Fruit fly (Drosophila melanogaster): ENCODE data around the gene Corp.
A peak's percentile ranks its signal among the peaks of the same experiment; 100 is the strongest.

The Corp gene

DNA sequence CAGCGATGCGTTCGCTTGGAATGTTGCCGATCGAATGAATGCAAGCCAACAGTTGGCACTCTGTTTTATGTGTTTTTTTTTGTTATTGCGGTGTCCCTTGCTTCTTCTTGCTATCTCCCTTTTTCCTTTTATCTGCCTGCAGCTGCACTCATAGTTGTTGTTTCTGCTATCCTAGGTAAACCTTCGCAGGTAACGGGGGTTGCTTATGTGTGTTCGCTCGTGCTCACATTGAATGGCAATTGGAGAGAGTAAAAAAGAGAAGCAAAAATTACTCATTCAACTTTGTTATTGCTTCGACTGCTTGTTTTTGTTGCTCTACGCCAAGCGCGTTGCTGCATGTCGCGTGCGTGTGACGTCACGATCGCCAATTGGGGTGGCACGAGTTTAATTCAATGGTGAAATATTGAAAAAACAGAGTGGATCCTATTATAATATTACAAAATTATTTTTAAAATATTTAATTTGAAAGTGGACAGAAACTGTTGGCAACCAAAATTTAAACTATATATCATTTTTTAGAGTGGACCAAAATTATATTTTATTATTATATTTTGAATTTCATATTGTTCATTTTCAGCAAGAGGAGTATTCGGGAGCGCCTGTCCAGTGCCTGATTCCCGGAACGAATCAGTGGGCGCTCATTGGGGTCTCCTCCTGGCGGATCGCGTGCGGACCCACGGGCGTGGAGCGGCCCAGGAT is at the start of gene Corp (continued):
- TF ChIP-seq BEAF-32 (GFP tag; optimal IDR thresholded peaks at IDR 0.05) (no peak), Gug (GFP tag; IDR thresholded peaks at IDR 0.05) (no peak), CG1529 (GFP tag; optimal IDR thresholded peaks at IDR 0.05) (no peak), CG1792 (GFP tag; optimal IDR thresholded peaks at IDR 0.05) (no peak), HmgZ (tag; optimal IDR thresholded peaks at IDR 0.05) (no peak), CG18764 (GFP tag; optimal IDR thresholded peaks at IDR 0.05) (no peak), Bgb (GFP tag; IDR thresholded peaks at IDR 0.05; ENCODE audit: partially characterized antibody) (no peak), bowl (GFP tag; IDR thresholded peaks at IDR 0.05) (no peak), CG4617 (GFP tag; optimal IDR thresholded peaks at IDR 0.05; ENCODE audit: borderline replicate concordance) (no peak), YL-1 (GFP tag; optimal IDR thresholded peaks at IDR 0.05) (no peak), lilli (GFP tag; optimal IDR thresholded peaks at IDR 0.05) (no peak), Dp (GFP tag; optimal IDR thresholded peaks at IDR 0.05) (no peak), Xbp1 (GFP tag; optimal IDR thresholded peaks at IDR 0.05) (no peak), CG8944 (GFP tag; optimal IDR thresholded peaks at IDR 0.05) (no peak), HLHmδ (GFP tag; optimal IDR thresholded peaks at IDR 0.05) (peak; percentile 22), en (GFP tag; optimal IDR thresholded peaks at IDR 0.05) (no peak), Adf1 (GFP tag; IDR thresholded peaks at IDR 0.05) (no peak), CG7745 (tag; optimal IDR thresholded peaks at IDR 0.05) (no peak), CG11085 (GFP tag; IDR thresholded peaks at IDR 0.05) (no peak), dimm (GFP tag; IDR thresholded peaks at IDR 0.05) (no peak), bsh (GFP tag; optimal IDR thresholded peaks at IDR 0.05) (peak; percentile 32 to 33), CG7372 (GFP tag; IDR thresholded peaks at IDR 0.05) (no peak), CG17186 (GFP tag; optimal IDR thresholded peaks at IDR 0.05) (no peak), CG10147 (GFP tag; optimal IDR thresholded peaks at IDR 0.05) (no peak), Elba2 (GFP tag; optimal IDR thresholded peaks at IDR 0.05) (peak; percentile 92), chm (GFP tag; IDR thresholded peaks at IDR 0.05) (no peak), ase (GFP tag; IDR thresholded peaks at IDR 0.05) (no peak), CG9797 (GFP tag; optimal IDR thresholded peaks at IDR 0.05) (no peak), CG2889 (GFP tag; IDR thresholded peaks at IDR 0.05) (no peak), CG8765 (GFP tag; IDR thresholded peaks at IDR 0.05) (0 out of 2 replicates have a peak, but pooled peaks have one; percentile 9), croc (GFP tag; conservative IDR thresholded peaks at IDR 0.05) (no peak), Oaz (GFP tag; IDR thresholded peaks at IDR 0.05) (no peak), CG3407 (GFP tag; optimal IDR thresholded peaks at IDR 0.05) (peak; percentile 7), CG16815 (GFP tag; optimal IDR thresholded peaks at IDR 0.05) (no peak), CG14050 (GFP tag; IDR thresholded peaks at IDR 0.05) (no peak), CG18619 (GFP tag; optimal IDR thresholded peaks at IDR 0.05) (no peak), HLH4C (GFP tag; IDR thresholded peaks at IDR 0.05; ENCODE audit: partially characterized antibody) (no peak), sim (GFP tag; IDR thresholded peaks at IDR 0.05) (no peak), hth (optimal IDR thresholded peaks at IDR 0.05) (no peak), Dip2 (GFP tag; IDR thresholded peaks at IDR 0.05) (no peak), CG13287 (GFP tag; IDR thresholded peaks at IDR 0.05; ENCODE audit: partially characterized antibody) (no peak), Sry-δ (GFP tag; optimal IDR thresholded peaks at IDR 0.05) (no peak), nmo (GFP tag; optimal IDR thresholded peaks at IDR 0.05) (no peak), HmgD (GFP tag; optimal IDR thresholded peaks at IDR 0.05) (no peak), CG9609 (GFP tag; optimal IDR thresholded peaks at IDR 0.05) (no peak), crp (GFP tag; optimal IDR thresholded peaks at IDR 0.05) (no peak), Kr (GFP tag; optimal IDR thresholded peaks at IDR 0.05) (no peak), rib (GFP tag; IDR thresholded peaks at IDR 0.05) (no peak), slou (GFP tag; optimal IDR thresholded peaks at IDR 0.05) (no peak), CG10543 (GFP tag; optimal IDR thresholded peaks at IDR 0.05) (no peak), abd-A (tag; optimal IDR thresholded peaks at IDR 0.05) (no peak)
